Fruit fly (Drosophila melanogaster) whole organism, wandering third instar larva: Measurements from ENCODE around the gene CG42740.

Experiments used
- h ChIP-seq: fragments of 200-800 bp; sonication (Bioruptor generic); optimal IDR thresholded peaks from 3 replicates; lab custom pipeline; 2016; ENCODE audit warnings: missing biosample characterization, mild to moderate bottlenecking, missing genetic modification characterization
- usp ChIP-seq: fragments of >200 bp; optimal IDR thresholded peaks from 2 replicates; lab custom pipeline; 2017; ENCODE audit warnings: missing biosample characterization, missing genetic modification characterization

DNA sequence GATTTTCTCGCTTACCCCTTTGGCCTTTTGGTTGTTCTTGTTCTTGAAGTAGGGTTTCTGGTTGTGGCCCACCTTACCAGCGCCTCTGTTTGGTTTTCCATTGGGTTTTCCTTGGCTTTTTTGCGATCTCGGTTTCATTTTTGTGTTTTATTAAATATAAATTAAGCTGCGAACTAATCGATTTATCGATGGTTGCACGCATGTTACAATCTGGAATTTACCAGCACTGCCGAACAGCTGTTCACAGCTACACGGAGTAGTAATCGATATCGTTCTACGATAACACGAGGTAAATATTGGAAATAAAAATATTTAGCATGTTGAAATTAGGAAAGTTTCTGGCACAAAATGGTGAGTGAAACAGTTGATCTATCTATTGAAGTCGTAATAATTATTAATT lies 924 bp upstream of the CG42740 start, which contains the start of the genes CG15535 and mRpS18C:
- TF ChIP-seq usp (no peak), h (GFP tag; lab: Kevin White, UChicago) (no peak)
